Fruit fly (Drosophila melanogaster) whole organism, embryonic: ENCODE measurements around the gene CG5386.
A peak's percentile ranks its signal among the peaks of the same experiment; 100 is the strongest.

ENCODE experiments used
- Asciz ChIP-seq: fragments of 200-800 bp; sonication (Bioruptor generic); optimal IDR thresholded peaks from 2 replicates; lab custom pipeline; 2017; ENCODE audit warnings: missing biosample characterization, mild to moderate bottlenecking, missing genetic modification characterization, missing genetic modification reagents
- CG10209 ChIP-seq: fragments of 200-800 bp; sonication (Bioruptor generic); optimal IDR thresholded peaks from 3 replicates; lab custom pipeline; 2017; ENCODE audit warnings: missing biosample characterization, mild to moderate bottlenecking, missing genetic modification characterization, missing genetic modification reagents
- CG10267 ChIP-seq: fragments of 200-800 bp; sonication (Bioruptor generic); optimal IDR thresholded peaks from 2 replicates; lab custom pipeline; 2018; ENCODE audit warnings: missing biosample characterization, mild to moderate bottlenecking, missing genetic modification characterization, moderate library complexity
- CG10462 ChIP-seq: fragments of 200-800 bp; sonication (Bioruptor generic); optimal IDR thresholded peaks from 2 replicates; lab custom pipeline; 2016; ENCODE audit warnings: missing biosample characterization, missing genetic modification characterization
- CG10565 ChIP-seq: fragments of 200-800 bp; sonication (Bioruptor generic); optimal IDR thresholded peaks from 3 replicates; lab custom pipeline; 2016; ENCODE audit warnings: missing biosample characterization, mild to moderate bottlenecking, missing genetic modification characterization
- CG12071 ChIP-seq: fragments of 200-800 bp; sonication (Bioruptor generic); optimal IDR thresholded peaks from 3 replicates; lab custom pipeline; 2018; ENCODE audit warnings: missing biosample characterization, mild to moderate bottlenecking, missing genetic modification characterization
- CG12104 ChIP-seq: fragments of 200-800 bp; sonication (Bioruptor generic); optimal IDR thresholded peaks from 3 replicates; lab custom pipeline; 2016; ENCODE audit warnings: missing biosample characterization, missing genetic modification characterization
- CG14050 ChIP-seq: fragments of 200-800 bp; sonication (Bioruptor generic); IDR thresholded peaks from 3 replicates; pipeline ENCODE4 v1.3.6; 2022; ENCODE audit warnings: missing biosample characterization, missing genetic modification characterization
- CG14860 ChIP-seq: fragments of 200-800 bp; sonication (Bioruptor generic); IDR thresholded peaks from 3 replicates; pipeline ENCODE4 v1.3.6; 2022; ENCODE audit warnings: missing biosample characterization, missing genetic modification characterization; ENCODE audit not compliant: partially characterized antibody
- CG15269 ChIP-seq: fragments of 200-800 bp; sonication (Bioruptor generic); optimal IDR thresholded peaks from 2 replicates; lab custom pipeline; 2018; ENCODE audit warnings: missing biosample characterization, mild to moderate bottlenecking, missing genetic modification characterization, moderate library complexity
- CG1529 ChIP-seq: fragments of 200-800 bp; sonication (Bioruptor generic); optimal IDR thresholded peaks from 3 replicates; lab custom pipeline; 2018; ENCODE audit warnings: missing biosample characterization, missing genetic modification characterization
- CG15514 ChIP-seq: fragments of 200-800 bp; sonication (Bioruptor generic); optimal IDR thresholded peaks from 3 replicates; lab custom pipeline; 2017; ENCODE audit warnings: missing biosample characterization, missing genetic modification characterization, mild to moderate bottlenecking, moderate library complexity, missing genetic modification reagents
- CG17328 ChIP-seq: fragments of 200-800 bp; sonication (Bioruptor generic); IDR thresholded peaks from 2 replicates; pipeline ENCODE4 v1.3.6; 2022; ENCODE audit warnings: missing biosample characterization, missing genetic modification characterization
- CG17359 ChIP-seq: fragments of 200-800 bp; sonication (Bioruptor generic); optimal IDR thresholded peaks from 3 replicates; lab custom pipeline; 2018; ENCODE audit warnings: missing biosample characterization, mild to moderate bottlenecking, missing genetic modification characterization, moderate library complexity
- CG18262 ChIP-seq: fragments of 200-800 bp; optimal IDR thresholded peaks from 3 replicates; lab custom pipeline; 2019; ENCODE audit warnings: missing biosample characterization, mild to moderate bottlenecking, missing genetic modification characterization, moderate library complexity
- CG18619 ChIP-seq: fragments of 200-800 bp; sonication (Bioruptor generic); optimal IDR thresholded peaks from 3 replicates; lab custom pipeline; 2017; ENCODE audit warnings: missing biosample characterization, mild to moderate bottlenecking, missing genetic modification characterization
- CG2129 ChIP-seq: fragments of 200-800 bp; sonication (Bioruptor generic); IDR thresholded peaks from 2 replicates; pipeline ENCODE4 v1.3.6; 2022; ENCODE audit warnings: missing biosample characterization, missing genetic modification characterization; ENCODE audit not compliant: partially characterized antibody
- CG32772 ChIP-seq: fragments of 200-800 bp; sonication (Bioruptor generic); IDR thresholded peaks from 2 replicates; pipeline ENCODE4 v1.3.6; 2022; ENCODE audit warnings: missing biosample characterization, missing genetic modification characterization
- CG34224 ChIP-seq: fragments of 200-800 bp; sonication (Bioruptor generic); IDR thresholded peaks from 3 replicates; pipeline ENCODE4 v1.3.6; 2022; ENCODE audit warnings: missing biosample characterization, missing genetic modification characterization; ENCODE audit not compliant: partially characterized antibody
- CG4328 ChIP-seq: fragments of 200-800 bp; sonication (Bioruptor generic); optimal IDR thresholded peaks from 3 replicates; lab custom pipeline; 2017; ENCODE audit warnings: missing biosample characterization, missing genetic modification reagents, missing genetic modification characterization
- CG6683 ChIP-seq: fragments of 200-800 bp; sonication (Bioruptor generic); optimal IDR thresholded peaks from 2 replicates; lab custom pipeline; 2017; ENCODE audit warnings: missing biosample characterization, mild to moderate bottlenecking, missing genetic modification characterization, missing genetic modification reagents
- CG6854 ChIP-seq: fragments of 200-800 bp; sonication (Bioruptor generic); optimal IDR thresholded peaks from 3 replicates; lab custom pipeline; 2017; ENCODE audit warnings: missing biosample characterization, mild to moderate bottlenecking, missing genetic modification characterization
- CG7987 ChIP-seq: fragments of 200-800 bp; sonication (Bioruptor generic); optimal IDR thresholded peaks from 2 replicates; lab custom pipeline; 2018; ENCODE audit warnings: missing biosample characterization, mild to moderate bottlenecking, missing genetic modification characterization, moderate library complexity
- CG9797 ChIP-seq: fragments of 200-800 bp; sonication (Bioruptor generic); optimal IDR thresholded peaks from 3 replicates; lab custom pipeline; 2018; ENCODE audit warnings: missing biosample characterization, mild to moderate bottlenecking, missing genetic modification characterization
- CG9817 ChIP-seq: fragments of 200-800 bp; sonication (Bioruptor generic); optimal IDR thresholded peaks from 2 replicates; lab custom pipeline; 2018; ENCODE audit warnings: missing biosample characterization, mild to moderate bottlenecking, missing genetic modification characterization, moderate library complexity
- CG9932 ChIP-seq: fragments of 200-800 bp; sonication (Bioruptor generic); IDR thresholded peaks from 2 replicates; pipeline ENCODE4 v1.3.6; 2022; ENCODE audit warnings: missing biosample characterization, missing genetic modification characterization
- Hey ChIP-seq: fragments of 200-800 bp; sonication (Bioruptor generic); optimal IDR thresholded peaks from 3 replicates; lab custom pipeline; 2018; ENCODE audit warnings: missing biosample characterization, mild to moderate bottlenecking, missing genetic modification characterization
- Hr51 ChIP-seq, 2 experiments: fragments of 200-800 bp; sonication (Bioruptor generic); optimal IDR thresholded peaks; 2 replicates in 1 of 2; 3 replicates in 1 of 2; lab custom pipeline; 2016 to 2018; ENCODE audit warnings: missing biosample characterization in 2 of 2, missing genetic modification characterization in 2 of 2, mild to moderate bottlenecking in 1 of 2, moderate library complexity in 1 of 2
- Ravus ChIP-seq: fragments of 200-800 bp; sonication (Bioruptor generic); IDR thresholded peaks from 2 replicates; pipeline ENCODE4 v1.3.6; 2022; ENCODE audit warnings: missing biosample characterization, missing genetic modification characterization
- Rx ChIP-seq: fragments of 200-800 bp; sonication (Bioruptor generic); IDR thresholded peaks from 2 replicates; pipeline ENCODE4 v1.3.6; 2022; ENCODE audit warnings: missing biosample characterization, missing genetic modification characterization
- Tbp ChIP-seq: fragments of >200 bp; optimal IDR thresholded peaks from 2 replicates; lab custom pipeline; 2018; ENCODE audit warnings: missing biosample characterization, missing genetic modification characterization
- Xbp1 ChIP-seq: fragments of 200-800 bp; sonication (Bioruptor generic); optimal IDR thresholded peaks from 3 replicates; lab custom pipeline; 2016; ENCODE audit warnings: missing biosample characterization, mild to moderate bottlenecking, missing genetic modification characterization
- YL-1 ChIP-seq: fragments of 200-800 bp; sonication (Bioruptor generic); optimal IDR thresholded peaks from 3 replicates; lab custom pipeline; 2017; ENCODE audit warnings: missing biosample characterization, mild to moderate bottlenecking, missing genetic modification characterization
- abd-A ChIP-seq: fragments of 200-800 bp; sonication (Bioruptor generic); optimal IDR thresholded peaks from 3 replicates; lab custom pipeline; 2019; ENCODE audit warnings: missing biosample characterization, mild to moderate bottlenecking, missing genetic modification characterization, moderate library complexity
- ac ChIP-seq: fragments of 200-800 bp; sonication (Bioruptor generic); optimal IDR thresholded peaks from 3 replicates; lab custom pipeline; 2017; ENCODE audit warnings: missing biosample characterization, mild to moderate bottlenecking, missing genetic modification characterization
- aop ChIP-seq: fragments of 200-800 bp; sonication (Bioruptor generic); IDR thresholded peaks from 2 replicates; pipeline ENCODE4 v1.3.6; 2022; ENCODE audit warnings: missing biosample characterization, missing genetic modification characterization
- dmrt99B ChIP-seq: fragments of 200-800 bp; sonication (Bioruptor generic); optimal IDR thresholded peaks from 2 replicates; lab custom pipeline; 2018; ENCODE audit warnings: missing biosample characterization, mild to moderate bottlenecking, missing genetic modification characterization, moderate library complexity
- dysf ChIP-seq: fragments of 200-800 bp; sonication (Bioruptor generic); IDR thresholded peaks from 3 replicates; pipeline ENCODE4 v1.3.6; 2022; ENCODE audit warnings: missing biosample characterization, missing genetic modification characterization
- grau ChIP-seq: fragments of 200-800 bp; optimal IDR thresholded peaks from 3 replicates; lab custom pipeline; 2019; ENCODE audit warnings: missing biosample characterization, mild to moderate bottlenecking, missing genetic modification characterization, moderate library complexity
- gt ChIP-seq: fragments of 200-800 bp; sonication (Bioruptor generic); IDR thresholded peaks from 2 replicates; pipeline ENCODE4 v1.3.6; 2022; ENCODE audit warnings: missing biosample characterization, missing genetic modification characterization
- ind ChIP-seq: fragments of 200-800 bp; sonication (Bioruptor generic); optimal IDR thresholded peaks from 3 replicates; lab custom pipeline; 2016; ENCODE audit warnings: missing biosample characterization, missing genetic modification characterization
- klu ChIP-seq: fragments of 200-800 bp; sonication (Bioruptor generic); IDR thresholded peaks from 2 replicates; pipeline ENCODE4 v1.3.6; 2022; ENCODE audit warnings: missing biosample characterization, missing genetic modification characterization
- lab ChIP-seq: fragments of 200-800 bp; sonication (Bioruptor generic); optimal IDR thresholded peaks from 3 replicates; lab custom pipeline; 2017; ENCODE audit warnings: missing biosample characterization, missing genetic modification characterization, mild to moderate bottlenecking, moderate library complexity, missing genetic modification reagents
- sisA ChIP-seq: fragments of 200-800 bp; sonication (Bioruptor generic); IDR thresholded peaks from 2 replicates; pipeline ENCODE4 v1.3.6; 2022; ENCODE audit warnings: missing biosample characterization, missing genetic modification characterization
- sna ChIP-seq: fragments of 200-800 bp; sonication (Bioruptor generic); IDR thresholded peaks from 2 replicates; pipeline ENCODE4 v1.3.6; 2022; ENCODE audit warnings: missing biosample characterization, missing genetic modification characterization; ENCODE audit not compliant: partially characterized antibody
- stwl ChIP-seq: fragments of 200-800 bp; sonication (Bioruptor generic); optimal IDR thresholded peaks from 3 replicates; lab custom pipeline; 2018; ENCODE audit warnings: missing biosample characterization, mild to moderate bottlenecking, missing genetic modification characterization, moderate library complexity
- tin ChIP-seq: fragments of 200-800 bp; sonication (Bioruptor generic); optimal IDR thresholded peaks from 3 replicates; lab custom pipeline; 2016; ENCODE audit warnings: missing biosample characterization, missing genetic modification characterization
- z ChIP-seq: fragments of 200-800 bp; sonication (Bioruptor generic); IDR thresholded peaks from 3 replicates; pipeline ENCODE4 v1.3.6; 2022; ENCODE audit warnings: missing biosample characterization, missing genetic modification characterization

Gene CG5386

DNA sequence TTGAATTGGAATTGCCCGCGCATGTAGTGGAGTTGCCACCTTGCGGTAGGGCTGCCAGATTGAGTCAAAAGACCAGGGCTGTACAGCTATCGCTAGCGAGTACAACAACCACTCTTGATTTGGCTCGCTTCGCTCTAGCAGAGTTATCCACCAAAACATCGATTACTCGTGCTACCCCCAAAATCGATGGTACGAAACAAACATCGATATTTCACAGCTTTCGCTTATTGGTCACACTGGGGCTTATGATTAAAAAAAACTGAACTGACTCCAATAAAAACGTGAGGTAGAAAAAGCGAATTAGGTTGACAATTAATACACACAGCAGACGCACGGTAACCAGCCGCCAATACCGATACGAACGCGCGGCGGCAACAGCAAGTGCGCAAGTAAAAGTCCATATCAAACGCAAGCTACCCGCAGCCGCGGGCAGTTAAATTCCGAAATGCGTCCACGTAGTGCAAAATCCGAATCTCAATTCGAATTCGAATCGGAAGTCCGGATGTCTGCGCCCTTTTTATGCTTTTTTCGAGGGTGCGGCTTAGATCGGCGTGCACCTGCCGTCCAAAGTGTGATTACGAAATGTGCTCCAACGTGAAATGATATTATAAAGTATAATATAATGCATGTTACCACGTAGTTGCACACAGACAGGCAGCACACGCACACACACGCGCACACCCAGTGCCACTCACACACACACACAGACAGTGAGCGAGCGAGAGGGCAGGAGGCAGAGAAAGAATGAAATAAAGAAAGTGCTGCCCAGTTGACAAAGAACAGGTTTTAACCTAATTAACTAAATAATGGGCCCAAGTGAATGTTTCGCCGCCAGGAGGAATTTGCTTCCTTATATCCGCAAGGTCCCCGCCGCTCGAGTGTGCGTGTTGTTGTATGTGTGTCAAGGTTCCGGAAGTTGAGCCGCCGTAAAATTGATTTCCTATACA lies 14.7 kb upstream of the CG5386 start, which contains the start of gene Sar1 (continued):
- TF ChIP-seq CG6683 (GFP tag; lab: Kevin White, UChicago) (no peak), klu (no peak), Xbp1 (GFP tag; lab: Kevin White, UChicago) (peak; percentile 46), Rx (no peak), CG10565 (GFP tag; lab: Kevin White, UChicago) (no peak), CG7987 (GFP tag; lab: Kevin White, UChicago) (peak; percentile 14), stwl (peak; percentile 94), CG12071 (GFP tag; lab: Kevin White, UChicago) (no peak), CG9932 (GFP tag; lab: Robert Waterston, UW) (peak; percentile 67), tin (GFP tag; lab: Kevin White, UChicago) (no peak), CG9797 (GFP tag; lab: Kevin White, UChicago) (peak; percentile 98), grau (tag; lab: Kevin White, UChicago) (peak; percentile 41), CG32772 (peak; percentile 55), Hr51 (GFP tag; optimal IDR thresholded peaks at IDR 0.05; lab: Kevin White, UChicago) (peak in 1 of 2 experiments; percentile 32), CG17328 (GFP tag; lab: Robert Waterston, UW) (no peak), CG1529 (no peak), ac (no peak), abd-A (tag; lab: Kevin White, UChicago) (peak; percentile 16), ind (GFP tag; lab: Kevin White, UChicago) (no peak), CG14860 (GFP tag; lab: Robert Waterston, UW) (peak; percentile 81), z (GFP tag; lab: Robert Waterston, UW) (no peak; the same call in 2 of the 3 replicates), CG18262 (no peak), Hey (tag; lab: Kevin White, UChicago) (no peak), CG9817 (tag; lab: Kevin White, UChicago) (peak; percentile 28), lab (GFP tag; lab: Kevin White, UChicago) (peak; percentile 11), Ravus (GFP tag; lab: Robert Waterston, UW) (no peak), CG10209 (no peak), CG15269 (tag; lab: Kevin White, UChicago) (no peak), sna (peak; percentile 95), CG2129 (peak; percentile 92), CG10267 (tag; lab: Kevin White, UChicago) (peak; percentile 73), CG4328 (GFP tag; lab: Kevin White, UChicago) (no peak), Tbp (GFP tag; lab: Kevin White, UChicago) (no peak), CG18619 (no peak), CG17359 (tag; lab: Kevin White, UChicago) (no peak), YL-1 (peak; percentile 80), CG14050 (no peak), dysf (no peak), dmrt99B (tag; lab: Kevin White, UChicago) (no peak), CG12104 (no peak), CG34224 (GFP tag; lab: Robert Waterston, UW) (peak; percentile 88), aop (GFP tag; lab: Robert Waterston, UW) (peak; percentile 71), Asciz (GFP tag; lab: Kevin White, UChicago) (no peak), CG6854 (GFP tag; lab: Kevin White, UChicago) (peak; percentile 39), CG10462 (GFP tag; lab: Kevin White, UChicago) (no peak), CG15514 (GFP tag; lab: Kevin White, UChicago) (peak; percentile 96), gt (no peak), sisA (GFP tag; lab: Robert Waterston, UW) (peak; percentile 53)
